Fruit fly (Drosophila melanogaster): ENCODE data around the gene sol.

DNA sequence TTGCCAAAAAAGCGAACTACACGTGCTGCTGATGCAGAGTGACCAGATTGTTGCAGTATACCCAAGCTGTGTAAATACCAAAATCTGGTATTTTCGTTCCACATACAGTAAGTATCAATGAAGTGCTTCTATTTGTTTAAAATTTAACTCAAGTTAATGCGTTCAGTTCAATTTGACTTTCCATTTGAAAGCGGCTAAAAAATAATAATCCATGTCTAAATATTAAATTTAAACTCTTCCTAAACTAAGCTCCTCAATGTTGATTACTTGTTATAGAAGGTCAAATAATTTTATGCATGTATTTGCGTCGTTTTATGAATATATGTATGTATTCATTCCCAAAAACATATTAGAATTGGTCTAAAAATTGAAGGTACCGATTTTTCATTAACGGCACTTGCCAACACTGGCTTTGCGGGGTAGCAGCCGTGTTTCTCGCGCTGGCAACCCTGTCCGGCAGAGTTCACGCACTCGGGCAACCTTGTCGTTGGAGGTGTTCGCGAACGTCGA, at the start of gene sol, which contains the start of gene peng:
- TF ChIP-seq kay (GFP tag; ENCODE audit: borderline replicate concordance) (no peak), CG12768 (GFP tag; optimal IDR thresholded peaks at IDR 0.05) (no peak), CG7045 (GFP tag; optimal IDR thresholded peaks at IDR 0.05) (no peak), bab1 (GFP tag; optimal IDR thresholded peaks at IDR 0.05) (peak; percentile 68), tj (GFP tag; optimal IDR thresholded peaks at IDR 0.05) (peak; percentile 46), Mnt (GFP tag; optimal IDR thresholded peaks at IDR 0.05) (peak; percentile 98), CG11617 (GFP tag; optimal IDR thresholded peaks at IDR 0.05) (peak; percentile 80), CG7101 (tag; optimal IDR thresholded peaks at IDR 0.05) (peak; percentile 79)
